Worm (Caenorhabditis elegans) whole organism, L2 larva: ENCODE measurements around the gene T10B5.10.
A peak's percentile ranks its signal among the peaks of the same experiment; 100 is the strongest.

Experiments
- unc-62 ChIP-seq: fragments of 150-350 bp; optimal IDR thresholded peaks from 2 replicates; lab custom pipeline; 2014; ENCODE audit warnings: missing biosample characterization, missing genetic modification reagents, missing genetic modification characterization
- ztf-4 ChIP-seq: fragments of 150-350 bp; optimal IDR thresholded peaks from 2 replicates; lab custom pipeline; 2014; ENCODE audit warnings: missing biosample characterization, missing genetic modification characterization

- peak; percentile 21 for TF ChIP-seq ztf-4 (tag; lab: Kevin White, UChicago)
- no peak for TF ChIP-seq unc-62 (GFP tag; lab: Kevin White, UChicago)
These were observed 50.3 kb downstream of the T10B5.10 start for ce11 chrV:1805724-1806316.
